Worm (Caenorhabditis elegans): ENCODE measurements around the gene T04A11.1.
"Not testable (repeated sequence)": the region's sequence is repeated elsewhere in the genome, so short reads cannot be mapped to it uniquely, and the experiment has no call there.

Gene T04A11.1

DNA sequence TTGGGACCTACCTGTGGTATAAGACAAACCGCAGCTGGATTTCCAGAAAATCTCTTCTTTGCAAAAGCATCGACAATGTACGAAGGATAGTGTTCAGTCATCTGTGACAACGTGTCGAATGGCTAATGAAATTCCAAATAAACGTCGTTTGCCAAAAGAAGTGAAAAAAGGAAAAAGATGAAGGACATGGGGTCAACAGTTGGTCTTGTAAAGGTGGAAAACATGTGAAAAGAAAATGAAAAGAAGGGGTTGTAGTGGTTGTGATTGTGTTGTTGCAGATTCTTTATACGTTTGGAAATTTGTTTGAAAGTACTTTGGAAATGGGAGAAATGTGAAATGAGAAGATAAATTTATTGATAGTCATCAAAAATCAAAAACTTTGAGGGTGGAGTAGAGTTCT, at the start of gene T04A11.1:
Gene T04A11.1 (minus strand): TSS at position 101 of the 400 bp plus-strand sequence.
- TF ChIP-seq zip-4 (GFP tag; optimal IDR thresholded peaks at IDR 0.05); grh-1 (GFP tag; IDR thresholded peaks at IDR 0.05); C16A3.4 (tag; optimal IDR thresholded peaks at IDR 0.05): not testable (repeated sequence)

- TF ChIP-seq ets-5 (GFP tag; IDR thresholded peaks at IDR 0.05) (no peak), zip-4 (GFP tag; optimal IDR thresholded peaks at IDR 0.05) (no peak), efl-1 (optimal IDR thresholded peaks at IDR 0.05) (no peak), efl-1 (GFP tag; optimal IDR thresholded peaks at IDR 0.05 in 1 of 2) (no peak), ceh-8 (GFP tag; optimal IDR thresholded peaks at IDR 0.05) (peak; percentile 49), tlp-1 (tag; optimal IDR thresholded peaks at IDR 0.05) (no peak)
Observed at ce11 chrIV:12525409-12525808, 48.6 kb upstream of the T04A11.1 start, which contains the start of gene eak-4. Gene eak-4 (minus strand): TSS chrIV:12525509.

DNA sequence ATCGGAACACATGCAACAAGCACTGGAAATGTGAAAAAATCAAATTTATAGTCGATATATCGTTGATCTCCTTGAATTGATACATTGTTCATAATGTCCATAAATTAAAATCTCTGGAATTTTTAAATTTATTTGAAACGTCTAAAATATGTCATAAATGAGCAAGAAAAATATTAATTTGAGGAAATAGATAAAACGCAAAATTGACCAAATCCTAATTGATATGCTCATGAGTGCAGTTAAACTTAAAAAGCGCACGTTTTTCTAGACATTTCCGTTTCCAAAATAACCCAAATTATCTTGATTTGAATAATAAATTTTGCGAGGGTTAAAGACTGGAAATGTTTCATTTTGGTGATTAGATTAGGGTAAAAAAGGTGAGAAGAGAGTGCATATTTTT, 45.7 kb upstream of the T04A11.1 start, which contains the start of gene sru-13:
Gene sru-13 (minus strand): TSS at position 101 of the 400 bp plus-strand sequence.
- TF ChIP-seq rnt-1 (tag; optimal IDR thresholded peaks at IDR 0.05) (no peak), C16A3.4 (tag; optimal IDR thresholded peaks at IDR 0.05) (no peak), lin-35 (GFP tag; optimal IDR thresholded peaks at IDR 0.05) (no peak), sup-37 (GFP tag; optimal IDR thresholded peaks at IDR 0.05) (no peak), nhr-20 (tag; optimal IDR thresholded peaks at IDR 0.05) (no peak), elt-2 (tag; optimal IDR thresholded peaks at IDR 0.05) (no peak), jun-1 (tag; optimal IDR thresholded peaks at IDR 0.05) (no peak), nhr-71 (tag; optimal IDR thresholded peaks at IDR 0.05) (no peak)

DNA sequence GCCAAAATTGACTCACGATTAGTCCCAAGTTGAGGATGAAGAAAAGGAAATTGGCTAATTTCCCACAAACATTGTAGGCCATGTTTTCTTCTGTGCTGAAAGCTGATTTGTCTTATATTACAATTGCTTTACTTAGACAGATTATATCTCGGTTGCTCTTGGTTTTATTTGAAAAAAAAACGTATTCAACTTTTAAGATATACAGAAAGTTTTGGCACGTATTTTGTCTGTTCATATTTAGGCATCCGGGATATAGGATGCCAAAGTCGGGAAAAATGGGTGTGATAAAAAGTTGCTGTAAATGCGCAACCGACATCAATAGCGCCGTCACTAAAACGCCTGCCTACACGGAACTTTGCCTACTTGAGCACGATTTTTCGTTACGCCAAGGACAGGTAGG, 43.3 kb upstream of the T04A11.1 start, which contains the start of gene tsp-4:
Gene tsp-4 (minus strand): TSS at position 101 of the 400 bp plus-strand sequence.
- TF ChIP-seq ceh-8 (GFP tag; optimal IDR thresholded peaks at IDR 0.05), result no peak
- no peak for TF ChIP-seq fkh-4 (tag; optimal IDR thresholded peaks at IDR 0.05; ENCODE audit: borderline replicate concordance)
- no peak for TF ChIP-seq dpl-1 (GFP tag; optimal IDR thresholded peaks at IDR 0.05)
- TF ChIP-seq ztf-4 (tag; optimal IDR thresholded peaks at IDR 0.05), result no peak
- no peak for TF ChIP-seq egl-13 (tag; optimal IDR thresholded peaks at IDR 0.05)
- no peak for TF ChIP-seq irx-1 (tag; optimal IDR thresholded peaks at IDR 0.05)
- TF ChIP-seq blmp-1 (tag; optimal IDR thresholded peaks at IDR 0.05), result no peak
- TF ChIP-seq nhr-85 (tag), result no peak
- no peak for TF ChIP-seq ztf-11 (tag; optimal IDR thresholded peaks at IDR 0.05)
- TF ChIP-seq sup-37 (GFP tag; optimal IDR thresholded peaks at IDR 0.05), result no peak
- no peak for TF ChIP-seq C04F5.9 (tag; optimal IDR thresholded peaks at IDR 0.05)
- TF ChIP-seq nhr-20 (tag; optimal IDR thresholded peaks at IDR 0.05), result no peak
- TF ChIP-seq tlp-1 (tag; optimal IDR thresholded peaks at IDR 0.05), result no peak
- TF ChIP-seq lin-13 (GFP tag; optimal IDR thresholded peaks at IDR 0.05), result no peak
- TF ChIP-seq hlh-17 (GFP tag; optimal IDR thresholded peaks at IDR 0.05; ENCODE audit: borderline replicate concordance), result no peak
- no peak for TF ChIP-seq pag-3 (tag; optimal IDR thresholded peaks at IDR 0.05; ENCODE audit: borderline replicate concordance, insufficient read depth)

ce11 chrIV:12505397-12505796, 28.6 kb upstream of the T04A11.1 start, which contains the start of gene sru-17:
Gene sru-17 (plus strand): TSS chrIV:12505697.
- not testable (repeated sequence) for TF ChIP-seq fos-1, nhr-84, mdl-1 (tag; optimal IDR thresholded peaks at IDR 0.05)

DNA sequence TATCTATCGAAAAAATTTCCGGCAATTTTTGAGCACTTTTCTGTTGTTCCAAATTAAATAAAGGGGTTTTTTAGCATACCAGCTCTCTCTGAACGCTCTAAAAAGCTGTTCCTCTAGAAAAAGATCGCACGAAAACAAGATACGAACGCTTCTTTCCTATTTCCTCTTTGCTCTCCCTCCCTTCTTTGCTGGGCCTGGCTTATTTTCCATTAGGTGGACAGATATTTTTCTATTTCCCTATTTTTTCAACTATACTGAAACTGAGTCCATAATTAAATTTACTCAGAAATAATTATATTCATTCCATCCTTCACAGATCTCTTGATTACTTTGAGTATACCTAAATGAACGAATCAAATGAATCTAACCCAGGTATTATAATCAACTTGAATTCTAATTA, 25.1 kb upstream of the T04A11.1 start, which contains the start of gene sru-18:
Gene sru-18 (plus strand): TSS at position 301 of the 400 bp plus-strand sequence.
- no peak for TF ChIP-seq grh-1 (GFP tag; IDR thresholded peaks at IDR 0.05)

Measured in whole organism, L1 larva.